Fruit fly (Drosophila melanogaster) whole organism, adult: ENCODE measurements around the gene CG32023.

ENCODE experiments used
- CG14711 ChIP-seq: fragments of 200-800 bp; sonication (Bioruptor generic); optimal IDR thresholded peaks from 2 replicates; lab custom pipeline; 2018; ENCODE audit warnings: missing biosample characterization, mild to moderate bottlenecking, missing genetic modification characterization, moderate library complexity
- CG1620 ChIP-seq: fragments of 200-800 bp; sonication (Bioruptor generic); optimal IDR thresholded peaks from 2 replicates; lab custom pipeline; 2016; ENCODE audit warnings: missing biosample characterization, missing genetic modification characterization
- CG7101 ChIP-seq: fragments of 200-800 bp; sonication (Bioruptor generic); optimal IDR thresholded peaks from 2 replicates; lab custom pipeline; 2018; ENCODE audit warnings: missing biosample characterization, mild to moderate bottlenecking, missing genetic modification characterization, moderate library complexity
- Clk ChIP-seq: fragments of 200-800 bp; sonication (Bioruptor generic); optimal IDR thresholded peaks from 2 replicates; lab custom pipeline; 2017; ENCODE audit warnings: missing biosample characterization, missing genetic modification characterization
- Crg-1 ChIP-seq: fragments of 200-800 bp; sonication (Bioruptor generic); optimal IDR thresholded peaks from 2 replicates; lab custom pipeline; 2016; ENCODE audit warnings: missing biosample characterization, missing genetic modification characterization
- cnc ChIP-seq, 2 experiments: fragments of >200 bp; optimal IDR thresholded peaks; 2 replicates each; lab custom pipeline; 2017

DNA sequence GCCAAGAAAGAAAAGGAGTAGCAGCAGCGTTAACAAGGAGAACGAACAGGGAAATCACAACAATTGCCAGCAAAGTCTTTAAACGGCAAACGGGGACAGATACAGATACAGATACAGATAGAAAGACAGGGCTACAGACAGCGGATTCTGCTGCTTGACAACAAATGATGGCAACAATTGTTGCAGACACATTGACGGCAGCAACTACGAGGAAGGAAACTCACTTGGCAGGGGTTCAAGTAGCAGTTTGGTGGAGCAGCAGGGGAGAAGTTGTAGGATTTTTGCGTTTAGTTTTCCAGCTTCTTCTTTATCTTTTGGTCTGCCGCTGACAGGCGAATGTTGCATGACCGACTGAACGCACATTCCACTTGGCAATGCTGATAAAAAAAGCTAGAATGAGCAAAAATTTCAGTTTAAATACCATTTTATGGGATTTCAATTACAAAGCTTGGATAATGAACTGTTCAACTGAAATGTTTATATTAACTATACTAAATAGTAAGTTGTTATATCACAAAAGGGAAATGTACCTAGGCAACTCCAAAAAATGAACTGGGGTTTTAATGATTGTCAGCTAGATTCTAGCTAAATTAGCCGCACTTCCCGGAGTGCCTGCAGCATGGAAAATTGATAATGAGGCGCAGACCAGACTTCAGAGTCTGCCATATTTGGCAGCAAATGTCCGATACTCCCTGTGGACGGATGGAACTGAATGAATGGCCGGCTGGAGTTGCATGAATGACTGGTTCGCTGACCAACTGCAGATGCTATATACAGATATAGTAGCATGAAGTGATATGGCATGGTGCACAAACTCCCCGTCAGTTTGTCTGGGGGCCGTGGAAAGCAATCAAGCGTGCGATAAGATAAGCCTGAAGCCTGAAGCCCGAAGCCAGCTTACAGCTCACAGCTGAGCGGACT, 47.1 kb upstream of the CG32023 start:
- no peak for TF ChIP-seq CG1620 (GFP tag; lab: Kevin White, UChicago)
- no peak for TF ChIP-seq CG14711 (tag; lab: Kevin White, UChicago)
- no peak for TF ChIP-seq Crg-1 (GFP tag; lab: Kevin White, UChicago)
- no peak for TF ChIP-seq cnc (optimal IDR thresholded peaks at IDR 0.05; lab: Kevin White, UChicago)
- no peak for TF ChIP-seq CG7101
- TF ChIP-seq Clk (GFP tag; lab: Kevin White, UChicago), result no peak
